Fruit fly (Drosophila melanogaster): ENCODE measurements around the gene bab1.

DNA sequence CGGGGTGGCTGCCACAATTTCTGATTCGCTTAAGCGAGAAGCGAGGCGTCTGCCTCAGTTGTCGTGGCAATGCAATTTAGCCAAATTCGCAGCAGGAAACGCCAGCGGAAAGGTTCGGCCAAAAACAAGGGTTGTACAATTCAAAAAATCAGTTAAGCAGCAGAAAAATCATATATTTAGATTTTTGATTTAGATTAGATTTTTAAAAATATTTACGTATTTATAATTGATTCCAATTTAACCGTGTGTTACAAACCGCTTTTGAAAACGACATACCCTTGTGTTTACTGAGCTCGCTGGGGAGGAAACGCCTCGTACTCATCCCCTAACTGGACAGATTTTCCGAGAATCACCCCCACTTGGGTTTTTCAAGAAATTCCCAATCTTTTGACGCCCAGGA lies 57.4 kb downstream of the bab1 start:
- TF ChIP-seq usp (GFP tag; optimal IDR thresholded peaks at IDR 0.05) (no peak), psq (optimal IDR thresholded peaks at IDR 0.05) (no peak), Dll (optimal IDR thresholded peaks at IDR 0.05) (no peak), pan (optimal IDR thresholded peaks at IDR 0.05) (no peak)
